Fruit fly (Drosophila melanogaster): Measurements from ENCODE around the gene Cp19.

Cp19 gene

DNA sequence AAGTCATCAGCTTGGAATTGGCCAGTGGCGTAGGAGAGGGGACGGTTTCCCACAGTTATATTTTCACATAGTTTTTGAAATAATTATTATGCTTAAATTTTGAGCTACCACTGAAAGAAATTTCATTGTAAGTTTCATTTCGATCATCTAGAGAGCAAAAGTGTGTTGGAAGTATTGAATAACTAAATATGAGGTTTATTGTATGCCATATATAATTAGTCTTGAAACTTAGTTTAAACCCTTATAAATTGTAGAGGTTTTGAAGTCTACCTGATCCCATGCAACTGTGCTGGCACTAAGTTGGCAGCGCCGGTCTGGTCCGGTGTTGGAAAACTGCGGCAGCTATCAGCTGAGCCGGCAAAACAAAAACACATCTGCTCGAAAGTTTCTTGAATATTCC lies 8.5 kb upstream of the Cp19 start, which contains the start of the genes CG32022 and CG6511 (continued):
- peak; percentile 96 for TF ChIP-seq gro (GFP tag; optimal IDR thresholded peaks at IDR 0.05)
- TF ChIP-seq CG1024 (GFP tag; IDR thresholded peaks at IDR 0.05), result peak; percentile 75
- peak; percentile 60 for TF ChIP-seq crol (GFP tag; IDR thresholded peaks at IDR 0.05)
- peak; percentile 94 for TF ChIP-seq CrebB (tag; optimal IDR thresholded peaks at IDR 0.05)
- TF ChIP-seq Lim3 (GFP tag; IDR thresholded peaks at IDR 0.05), result peak; percentile 86
- TF ChIP-seq Meics (GFP tag; optimal IDR thresholded peaks at IDR 0.05), result peak; percentile 97
- peak; percentile 97 for TF ChIP-seq Bteb2 (GFP tag; optimal IDR thresholded peaks at IDR 0.05)
- peak; percentile 92 for TF ChIP-seq CG2199 (GFP tag; IDR thresholded peaks at IDR 0.05)
- TF ChIP-seq CG10321 (GFP tag; IDR thresholded peaks at IDR 0.05), result peak; percentile 67; the same call in 1 of the 2 replicates
- peak; percentile 97; the same call in 2 of the 3 replicates for TF ChIP-seq CG11093 (GFP tag; IDR thresholded peaks at IDR 0.05)
- TF ChIP-seq CG10147 (GFP tag; optimal IDR thresholded peaks at IDR 0.05), result peak; percentile 97
- peak; percentile 97 for TF ChIP-seq CG32532 (GFP tag; IDR thresholded peaks at IDR 0.05)
- TF ChIP-seq unpg (GFP tag; optimal IDR thresholded peaks at IDR 0.05), result peak; percentile 97

DNA sequence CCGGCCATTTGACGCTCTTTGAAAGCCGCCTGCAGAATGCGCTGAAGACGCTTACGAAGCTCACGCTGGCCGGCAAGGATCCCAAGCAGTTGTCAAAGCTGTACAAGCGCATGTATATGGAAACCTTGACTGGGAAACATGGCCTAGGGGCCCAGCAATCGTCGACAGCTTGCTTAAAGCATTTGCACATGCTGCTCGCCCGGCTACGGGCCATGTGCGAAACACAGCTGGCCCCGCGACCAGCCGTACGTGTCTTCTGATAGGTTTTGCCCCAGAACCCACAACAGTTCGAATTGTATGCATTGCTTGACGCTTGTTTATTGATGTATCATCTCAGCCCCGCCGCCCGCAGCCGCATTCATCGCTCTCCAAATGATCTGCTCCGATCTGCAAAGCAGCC lies 4.4 kb upstream of the Cp19 start:
- no peak for TF ChIP-seq vnd (GFP tag; IDR thresholded peaks at IDR 0.05; ENCODE audit: partially characterized antibody)
- TF ChIP-seq fru (optimal IDR thresholded peaks at IDR 0.05), result no peak
- TF ChIP-seq CG10366 (GFP tag; IDR thresholded peaks at IDR 0.05), result no peak
- no peak for TF ChIP-seq Xrp1 (GFP tag; IDR thresholded peaks at IDR 0.05)
- TF ChIP-seq Dip3 (GFP tag; optimal IDR thresholded peaks at IDR 0.05), result no peak
- TF ChIP-seq disco-r (GFP tag; optimal IDR thresholded peaks at IDR 0.05), result no peak
- no peak for TF ChIP-seq TFAM (GFP tag; optimal IDR thresholded peaks at IDR 0.05)
- no peak for TF ChIP-seq CG3995 (GFP tag; optimal IDR thresholded peaks at IDR 0.05)

DNA sequence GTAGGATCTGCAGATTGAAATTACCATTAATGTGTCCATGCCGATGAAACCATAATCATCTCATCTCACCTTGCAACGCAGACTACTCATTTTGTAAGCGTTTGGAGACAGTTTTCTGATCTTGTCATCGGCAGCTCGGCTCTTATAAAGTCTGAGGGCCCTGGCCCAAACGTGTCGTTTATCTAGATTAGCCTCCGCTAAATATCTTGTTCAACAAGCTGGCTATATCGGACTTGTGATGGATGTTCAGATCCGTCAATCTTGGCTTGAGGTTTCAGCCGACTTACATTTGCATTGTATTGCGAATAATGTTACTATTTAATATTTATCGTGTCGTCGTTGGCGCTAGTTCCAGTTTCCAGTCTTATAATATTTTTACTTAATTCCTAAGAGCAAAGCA lies 4.0 kb upstream of the Cp19 start, which contains the start of gene CG43965:
CG43965 (minus strand) TSS at position 101 of the 400 bp plus-strand sequence.
- no peak for TF ChIP-seq gsb (GFP tag; IDR thresholded peaks at IDR 0.05)
- peak; percentile 2 for TF ChIP-seq Ets65A (GFP tag)

DNA sequence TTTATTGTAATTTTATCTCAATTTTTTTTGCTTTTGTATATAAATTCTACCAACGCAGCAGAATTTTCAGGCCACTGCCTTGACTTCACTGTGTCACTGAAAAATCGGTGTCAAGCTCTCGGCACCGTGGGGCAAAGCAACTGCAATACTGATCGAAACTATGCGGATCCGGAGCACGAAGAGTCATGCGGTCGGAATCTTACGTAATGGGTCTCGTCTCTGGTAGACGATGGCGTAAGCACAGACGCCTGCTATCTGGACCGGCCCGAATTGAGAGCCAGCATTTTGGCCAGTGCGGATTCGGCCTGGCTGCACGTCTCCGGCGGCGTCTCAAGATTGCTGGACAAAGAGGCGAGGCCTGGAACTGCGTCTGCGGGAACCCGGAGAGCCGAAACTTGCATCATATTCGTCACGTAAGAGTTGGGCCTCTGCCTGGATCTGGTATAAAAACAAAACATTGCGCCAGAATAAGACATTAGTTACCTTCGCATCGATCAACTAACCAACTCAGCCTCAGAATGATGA lies 3.3 kb upstream of the Cp19 start, which contains the start of gene Cp18:
Cp18 (plus strand) TSS at position 475 of the 525 bp plus-strand sequence.
- TF ChIP-seq Pdp1 (GFP tag; optimal IDR thresholded peaks at IDR 0.05) (peak in 1 of 2 experiments; percentile 67), CG1602 (GFP tag; optimal IDR thresholded peaks at IDR 0.05) (no peak), Hand (GFP tag; optimal IDR thresholded peaks at IDR 0.05) (no peak), Med (GFP tag) (peak; percentile 53), ci (GFP tag; IDR thresholded peaks at IDR 0.05) (peak; percentile 43; the same call in 1 of the 3 replicates)

DNA sequence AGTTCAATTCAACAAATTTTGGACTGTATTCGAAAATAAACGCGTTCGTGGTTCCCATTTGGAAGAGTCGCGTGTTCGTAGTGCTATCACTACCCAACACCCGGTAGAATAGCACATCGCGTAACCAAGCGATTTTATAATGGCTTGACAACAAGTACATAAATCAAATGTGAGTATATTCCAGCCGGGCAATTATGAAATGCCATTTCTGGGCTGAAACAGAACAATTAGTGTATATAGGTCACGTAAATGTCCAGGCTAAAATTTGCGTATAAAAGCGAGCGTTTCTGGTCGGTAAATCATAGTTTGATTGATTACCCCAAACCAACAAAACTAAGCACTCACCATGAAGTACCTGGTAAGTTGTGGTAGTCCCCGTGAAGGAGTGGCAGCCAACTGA lies 1.5 kb upstream of the Cp19 start, which contains the start of gene Cp15:
Cp15 (plus strand) TSS at position 301 of the 400 bp plus-strand sequence.
- TF ChIP-seq CG12155 (GFP tag; optimal IDR thresholded peaks at IDR 0.05), result no peak
- no peak for TF ChIP-seq CG4707 (GFP tag; optimal IDR thresholded peaks at IDR 0.05)
- TF ChIP-seq bowl (GFP tag; IDR thresholded peaks at IDR 0.05), result no peak
- no peak for TF ChIP-seq Hr3 (GFP tag; optimal IDR thresholded peaks at IDR 0.05)
- TF ChIP-seq CG12299 (tag; optimal IDR thresholded peaks at IDR 0.05), result no peak
- no peak for TF ChIP-seq CG10431 (GFP tag; optimal IDR thresholded peaks at IDR 0.05)
- no peak for TF ChIP-seq bigmax (GFP tag; optimal IDR thresholded peaks at IDR 0.05)
- TF ChIP-seq pzg (GFP tag; optimal IDR thresholded peaks at IDR 0.05), result no peak
- TF ChIP-seq CrebB (tag; optimal IDR thresholded peaks at IDR 0.05), result no peak
